Fruit fly (Drosophila melanogaster): ENCODE results near the gene CG34376.

CG34376 gene

dm6 chr3R:22494523-22495309 is 46.8 kb downstream of the CG34376 start (continued):
- TF ChIP-seq nmo (GFP tag; optimal IDR thresholded peaks at IDR 0.05) (peak; percentile 50), E2f1 (GFP tag; IDR thresholded peaks at IDR 0.05) (0 out of 2 replicates have a peak, but pooled peaks have one; percentile 30), CG12104 (GFP tag; optimal IDR thresholded peaks at IDR 0.05) (no peak), CG7963 (GFP tag; IDR thresholded peaks at IDR 0.05; ENCODE audit: partially characterized antibody) (no peak), CG6272 (GFP tag; IDR thresholded peaks at IDR 0.05) (no peak), vvl (GFP tag; IDR thresholded peaks at IDR 0.05) (peak; percentile 27; the same call in 1 of the 2 replicates), unc-4 (GFP tag; IDR thresholded peaks at IDR 0.05; ENCODE audit: partially characterized antibody) (no peak), Tbp (GFP tag; optimal IDR thresholded peaks at IDR 0.05) (no peak), CG2120 (GFP tag; optimal IDR thresholded peaks at IDR 0.05) (peak; percentile 57), Scr (GFP tag; IDR thresholded peaks at IDR 0.05; ENCODE audit: partially characterized antibody) (no peak), hkb (optimal IDR thresholded peaks at IDR 0.05) (no peak), hkb (GFP tag; IDR thresholded peaks at IDR 0.05) (0 out of 2 replicates have a peak, but pooled peaks have one; percentile 7), CG8478 (optimal IDR thresholded peaks at IDR 0.05) (peak; percentile 45), CG17186 (GFP tag; optimal IDR thresholded peaks at IDR 0.05) (no peak), CG9817 (tag; optimal IDR thresholded peaks at IDR 0.05) (peak; percentile 36), Sox102F (GFP tag; optimal IDR thresholded peaks at IDR 0.05) (no peak), trem (tag; optimal IDR thresholded peaks at IDR 0.05) (peak; percentile 4), zf30C (GFP tag; optimal IDR thresholded peaks at IDR 0.05) (no peak), scrt (GFP tag; optimal IDR thresholded peaks at IDR 0.05) (peak; percentile 52), C15 (GFP tag; IDR thresholded peaks at IDR 0.05) (no peak), Nf-YC (tag; optimal IDR thresholded peaks at IDR 0.05) (no peak), ato (GFP tag; IDR thresholded peaks at IDR 0.05; ENCODE audit: partially characterized antibody) (no peak), Meics (GFP tag; optimal IDR thresholded peaks at IDR 0.05) (peak; percentile 65), CG9727 (GFP tag; optimal IDR thresholded peaks at IDR 0.05) (peak; percentile 44), CG4617 (GFP tag; optimal IDR thresholded peaks at IDR 0.05; ENCODE audit: borderline replicate concordance) (no peak), mirr (GFP tag; optimal IDR thresholded peaks at IDR 0.05) (peak; percentile 61), pum (GFP tag; optimal IDR thresholded peaks at IDR 0.05) (no peak), CG32532 (GFP tag; IDR thresholded peaks at IDR 0.05) (peak; percentile 11; the same call in 1 of the 2 replicates), CG8281 (tag; optimal IDR thresholded peaks at IDR 0.05) (peak; percentile 40), row (GFP tag; IDR thresholded peaks at IDR 0.05) (peak; percentile 60), cwo (GFP tag; optimal IDR thresholded peaks at IDR 0.05) (peak; percentile 54), CG3065 (GFP tag; optimal IDR thresholded peaks at IDR 0.05) (no peak), CG1233 (GFP tag; optimal IDR thresholded peaks at IDR 0.05) (peak; percentile 59), CG10654 (GFP tag; optimal IDR thresholded peaks at IDR 0.05) (peak; percentile 36), Dfd (GFP tag; optimal IDR thresholded peaks at IDR 0.05) (no peak), sd (tag; optimal IDR thresholded peaks at IDR 0.05) (no peak), Ada2b (GFP tag; IDR thresholded peaks at IDR 0.05) (0 out of 2 replicates have a peak, but pooled peaks have one; percentile 43), CG5953 (GFP tag; IDR thresholded peaks at IDR 0.05) (no peak), CG14441 (GFP tag; IDR thresholded peaks at IDR 0.05) (no peak), CG10979 (tag; optimal IDR thresholded peaks at IDR 0.05) (peak; percentile 62), Rfx (GFP tag; IDR thresholded peaks at IDR 0.05) (peak; percentile 51; the same call in 1 of the 2 replicates), ind (GFP tag; optimal IDR thresholded peaks at IDR 0.05) (peak; percentile 59), Abd-B (GFP tag; optimal IDR thresholded peaks at IDR 0.05) (peak; percentile 77), Ravus (GFP tag; IDR thresholded peaks at IDR 0.05) (no peak), zen (tag; optimal IDR thresholded peaks at IDR 0.05) (no peak), bsh (GFP tag; optimal IDR thresholded peaks at IDR 0.05) (no peak), crp (GFP tag; optimal IDR thresholded peaks at IDR 0.05) (no peak), sim (GFP tag; IDR thresholded peaks at IDR 0.05) (no peak), ttk (GFP tag; IDR thresholded peaks at IDR 0.05) (0 out of 2 replicates have a peak, but pooled peaks have one; percentile 15)
